Worm (Caenorhabditis elegans) whole organism, L4 larva: ENCODE results near the gene K11E4.1.

Experiments
- D1046.2 ChIP-seq: fragments of 200-800 bp; sonication (Bioruptor generic); IDR thresholded peaks from 2 replicates; pipeline ENCODE4 v1.3.6; 2022; ENCODE audit warnings: missing genetic modification characterization, missing compliant biosample characterization
- F26F4.8 ChIP-seq: fragments of 200-800 bp; sonication (Bioruptor generic); conservative IDR thresholded peaks from 2 replicates; pipeline ENCODE4 v1.3.6; 2022; ENCODE audit warnings: missing genetic modification characterization, missing compliant biosample characterization
- F44E2.7 ChIP-seq: fragments of 200-800 bp; sonication (Bioruptor generic); IDR thresholded peaks from 2 replicates; pipeline ENCODE4 v2.1.2; 2022; ENCODE audit warnings: missing genetic modification characterization, missing compliant biosample characterization
- F49E8.2 ChIP-seq: sonication (generic microtip); optimal IDR thresholded peaks from 2 replicates; lab custom pipeline; 2016; ENCODE audit warnings: missing compliant biosample characterization, mild to moderate bottlenecking, missing genetic modification characterization, borderline replicate concordance
- T20F7.1 ChIP-seq: fragments of 200-800 bp; sonication (Bioruptor generic); optimal IDR thresholded peaks from 2 replicates; lab custom pipeline; 2018; ENCODE audit warnings: mild to moderate bottlenecking, missing genetic modification characterization, missing compliant biosample characterization
- Y48G9A.11 ChIP-seq: fragments of 200-800 bp; sonication (Bioruptor generic); IDR thresholded peaks from 2 replicates; pipeline ENCODE4 v1.3.6; 2022; ENCODE audit warnings: missing genetic modification reagents, missing genetic modification characterization, missing compliant biosample characterization
- Y5F2A.4 ChIP-seq: fragments of 200-800 bp; sonication (Bioruptor generic); optimal IDR thresholded peaks from 2 replicates; lab custom pipeline; 2018; ENCODE audit warnings: mild to moderate bottlenecking, missing genetic modification characterization, missing compliant biosample characterization
- Y75B8A.6 ChIP-seq: fragments of 200-800 bp; sonication (Bioruptor generic); IDR thresholded peaks from 2 replicates; pipeline ENCODE4 v1.3.6; 2022; ENCODE audit warnings: missing genetic modification reagents, missing genetic modification characterization, missing compliant biosample characterization
- ZK337.2 ChIP-seq: fragments of 200-800 bp; sonication (Bioruptor generic); IDR thresholded peaks from 2 replicates; pipeline ENCODE4 v1.3.6; 2022; ENCODE audit warnings: missing genetic modification reagents, missing genetic modification characterization, missing compliant biosample characterization
- aha-1 ChIP-seq: fragments of 150-350 bp; peaks from one replicate; lab custom pipeline; 2014; ENCODE audit warnings: missing biosample characterization, missing genetic modification characterization
- aly-2 ChIP-seq: sonication (generic microtip); optimal IDR thresholded peaks from 2 replicates; lab custom pipeline; 2018; ENCODE audit warnings: missing biosample characterization, missing genetic modification characterization
- ama-1 ChIP-seq: fragments of 150-350 bp; optimal IDR thresholded peaks from 2 replicates; lab custom pipeline; 2014; ENCODE audit warnings: inconsistent platforms, mixed read lengths
- arid-1 ChIP-seq: fragments of 200-800 bp; sonication (Bioruptor generic); conservative IDR thresholded peaks from 2 replicates; pipeline ENCODE4 v1.3.6; 2022; ENCODE audit warnings: missing genetic modification reagents, missing genetic modification characterization, missing compliant biosample characterization
- ceh-20 ChIP-seq: fragments of 200-800 bp; sonication (Bioruptor generic); IDR thresholded peaks from 2 replicates; pipeline ENCODE4 v1.3.6; 2022; ENCODE audit warnings: missing genetic modification reagents, missing genetic modification characterization, missing compliant biosample characterization
- ceh-62 ChIP-seq: sonication (generic microtip); optimal IDR thresholded peaks from 2 replicates; lab custom pipeline; 2017; ENCODE audit warnings: missing biosample characterization, missing genetic modification characterization
- ceh-82 ChIP-seq: sonication (generic microtip); optimal IDR thresholded peaks from 2 replicates; lab custom pipeline; 2017; ENCODE audit warnings: missing biosample characterization, missing genetic modification characterization
- ces-1 ChIP-seq: fragments of 150-350 bp; sonication (generic microtip); optimal IDR thresholded peaks from 4 replicates; lab custom pipeline; 2014; ENCODE audit warnings: missing biosample characterization, missing genetic modification reagents, missing genetic modification characterization
- cey-2 ChIP-seq: sonication (generic microtip); optimal IDR thresholded peaks from 3 replicates; lab custom pipeline; 2017; ENCODE audit warnings: missing genetic modification characterization, mild to moderate bottlenecking, missing compliant biosample characterization, antibody characterized with exemption, borderline replicate concordance; ENCODE audit not compliant: insufficient read depth
- daf-12 ChIP-seq: fragments of 150-350 bp; optimal IDR thresholded peaks from 2 replicates; lab custom pipeline; 2014; ENCODE audit warnings: missing biosample characterization, missing genetic modification reagents, missing genetic modification characterization
- daf-16 ChIP-seq, 3 experiments: sonication (generic microtip); optimal IDR thresholded peaks; 2 replicates each; lab custom pipeline; 2016 to 2017; ENCODE audit warnings: missing genetic modification characterization in 3 of 3, missing genetic modification reagents in 3 of 3, mild to moderate bottlenecking in 2 of 3, missing compliant biosample characterization in 2 of 3, missing biosample characterization in 1 of 3, moderate library complexity in 1 of 3
- daf-8 ChIP-seq: fragments of 200-800 bp; sonication (Bioruptor generic); IDR thresholded peaks from 2 replicates; pipeline ENCODE4 v1.3.6; 2022; ENCODE audit warnings: missing genetic modification characterization, missing compliant biosample characterization
- dmd-8 ChIP-seq: fragments of 200-800 bp; sonication (Bioruptor generic); IDR thresholded peaks from 2 replicates; pipeline ENCODE4 v1.3.6; 2022; ENCODE audit warnings: missing genetic modification characterization, missing compliant biosample characterization
- dmd-9 ChIP-seq: fragments of 200-800 bp; sonication (Bioruptor generic); IDR thresholded peaks from 2 replicates; pipeline ENCODE4 v1.3.6; 2022; ENCODE audit warnings: missing genetic modification reagents, missing genetic modification characterization, missing compliant biosample characterization
- dpl-1 ChIP-seq: fragments of 150-350 bp; optimal IDR thresholded peaks from 2 replicates; lab custom pipeline; 2014; ENCODE audit warnings: missing biosample characterization, missing genetic modification reagents, missing genetic modification characterization
- dve-1 ChIP-seq: sonication (generic microtip); optimal IDR thresholded peaks from 2 replicates; lab custom pipeline; 2017; ENCODE audit warnings: antibody characterized with exemption, mild to moderate bottlenecking, missing genetic modification characterization, missing compliant biosample characterization; ENCODE audit not compliant: insufficient read depth
- gei-8 ChIP-seq: fragments of 200-800 bp; sonication (Bioruptor generic); optimal IDR thresholded peaks from 2 replicates; lab custom pipeline; 2018; ENCODE audit warnings: mild to moderate bottlenecking, missing genetic modification characterization, missing compliant biosample characterization
- hlh-11 ChIP-seq: fragments of 200-800 bp; sonication (Bioruptor generic); optimal IDR thresholded peaks from 2 replicates; lab custom pipeline; 2018; ENCODE audit warnings: mild to moderate bottlenecking, missing genetic modification characterization, missing compliant biosample characterization
- hlh-30 ChIP-seq: sonication (generic microtip); optimal IDR thresholded peaks from 2 replicates; lab custom pipeline; 2017; ENCODE audit warnings: antibody characterized with exemption, mild to moderate bottlenecking, missing genetic modification characterization, missing compliant biosample characterization; ENCODE audit not compliant: insufficient read depth
- jun-1 ChIP-seq: fragments of 150-350 bp; optimal IDR thresholded peaks from 2 replicates; lab custom pipeline; 2014; ENCODE audit warnings: missing biosample characterization, missing genetic modification reagents, missing genetic modification characterization
- lin-1 ChIP-seq: fragments of 200-800 bp; sonication (Bioruptor generic); IDR thresholded peaks from 2 replicates; pipeline ENCODE4 v1.3.6; 2022; ENCODE audit warnings: missing genetic modification reagents, missing genetic modification characterization, missing compliant biosample characterization
- lin-13 ChIP-seq: fragments of 150-350 bp; optimal IDR thresholded peaks from 2 replicates; lab custom pipeline; 2014; ENCODE audit warnings: missing biosample characterization, missing genetic modification reagents, missing genetic modification characterization
- lin-38 ChIP-seq: fragments of 200-800 bp; sonication (Bioruptor generic); IDR thresholded peaks from 2 replicates; pipeline ENCODE4 v1.3.6; 2022; ENCODE audit warnings: missing genetic modification reagents, missing genetic modification characterization, missing compliant biosample characterization
- lin-39 ChIP-seq: fragments of 150-350 bp; optimal IDR thresholded peaks from 2 replicates; lab custom pipeline; 2014; ENCODE audit warnings: missing biosample characterization, missing genetic modification reagents, missing genetic modification characterization
- madf-5 ChIP-seq, 2 experiments: fragments of 200-800 bp; sonication (Bioruptor generic); IDR thresholded peaks; 2 replicates each; pipeline ENCODE4 v1.3.6; 2022; ENCODE audit warnings: missing compliant biosample characterization in 2 of 2, missing genetic modification characterization in 2 of 2
- mdl-1 ChIP-seq, 2 experiments: fragments of 150-350 bp in 1 of 2; sonication (generic microtip) in 1 of 2; optimal IDR thresholded peaks; 2 replicates each; lab custom pipeline; 2014 to 2017; ENCODE audit warnings: missing biosample characterization in 2 of 2, missing genetic modification characterization in 2 of 2
- mxl-3 ChIP-seq: fragments of 200-800 bp; sonication (Bioruptor generic); optimal IDR thresholded peaks from 2 replicates; lab custom pipeline; 2018; ENCODE audit warnings: mild to moderate bottlenecking, missing genetic modification characterization, missing compliant biosample characterization
- nhr-237 ChIP-seq: sonication (generic microtip); optimal IDR thresholded peaks from 2 replicates; lab custom pipeline; 2017; ENCODE audit warnings: missing biosample characterization, missing genetic modification characterization
- nhr-28 ChIP-seq: fragments of 150-350 bp; optimal IDR thresholded peaks from 2 replicates; lab custom pipeline; 2014; ENCODE audit warnings: missing biosample characterization, missing genetic modification characterization
- nhr-41 ChIP-seq: fragments of 200-800 bp; sonication (Bioruptor generic); IDR thresholded peaks from 2 replicates; pipeline ENCODE4 v1.3.6; 2022; ENCODE audit warnings: missing genetic modification reagents, missing genetic modification characterization, missing compliant biosample characterization
- nhr-6 ChIP-seq: fragments of 150-350 bp; optimal IDR thresholded peaks from 2 replicates; lab custom pipeline; 2014; ENCODE audit warnings: missing biosample characterization, missing genetic modification characterization
- pha-4 ChIP-seq, 2 experiments: fragments of 150-350 bp in 1 of 2; fragments of 200-800 bp in 1 of 2; sonication (Bioruptor generic) in 1 of 2; IDR thresholded peaks in 1 of 2; optimal IDR thresholded peaks in 1 of 2; 2 replicates each; pipeline versions ENCODE4 v1.3.6 to Lab custom; 2014 to 2022; ENCODE audit warnings: missing genetic modification characterization in 2 of 2, missing genetic modification reagents in 2 of 2, missing biosample characterization in 1 of 2, missing compliant biosample characterization in 1 of 2
- pqm-1 ChIP-seq: sonication (generic microtip); optimal IDR thresholded peaks from 2 replicates; lab custom pipeline; 2017; ENCODE audit warnings: missing biosample characterization, missing genetic modification characterization
- spr-3 ChIP-seq: fragments of 200-800 bp; sonication (Bioruptor generic); optimal IDR thresholded peaks from 2 replicates; lab custom pipeline; 2018; ENCODE audit warnings: mild to moderate bottlenecking, missing genetic modification characterization, missing compliant biosample characterization
- unc-62 ChIP-seq, 3 experiments: fragments of 150-350 bp in 1 of 3; sonication (generic microtip); optimal IDR thresholded peaks in 2 of 3; peaks in 1 of 3; 1 replicate in 1 of 3; 2 replicates in 2 of 3; lab custom pipeline; 2014 to 2017; ENCODE audit warnings: missing biosample characterization in 3 of 3, missing genetic modification characterization in 3 of 3, missing genetic modification reagents in 3 of 3, missing genotype in 1 of 3
- vab-7 ChIP-seq: fragments of 200-800 bp; sonication (Bioruptor generic); IDR thresholded peaks from 2 replicates; pipeline ENCODE4 v1.3.6; 2022; ENCODE audit warnings: missing genetic modification reagents, missing genetic modification characterization, missing compliant biosample characterization
- zfp-2 ChIP-seq: sonication (generic microtip); optimal IDR thresholded peaks from 2 replicates; lab custom pipeline; 2016; ENCODE audit warnings: mild to moderate bottlenecking, missing genetic modification characterization, missing compliant biosample characterization
- zip-11 ChIP-seq: fragments of 200-800 bp; sonication (Bioruptor generic); IDR thresholded peaks from 2 replicates; pipeline ENCODE4 v1.3.6; 2022; ENCODE audit warnings: missing genetic modification characterization, missing compliant biosample characterization
- zip-2 ChIP-seq: fragments of 150-350 bp; optimal IDR thresholded peaks from 2 replicates; lab custom pipeline; 2014; ENCODE audit warnings: missing biosample characterization, missing genetic modification characterization

The K11E4.1 gene

DNA sequence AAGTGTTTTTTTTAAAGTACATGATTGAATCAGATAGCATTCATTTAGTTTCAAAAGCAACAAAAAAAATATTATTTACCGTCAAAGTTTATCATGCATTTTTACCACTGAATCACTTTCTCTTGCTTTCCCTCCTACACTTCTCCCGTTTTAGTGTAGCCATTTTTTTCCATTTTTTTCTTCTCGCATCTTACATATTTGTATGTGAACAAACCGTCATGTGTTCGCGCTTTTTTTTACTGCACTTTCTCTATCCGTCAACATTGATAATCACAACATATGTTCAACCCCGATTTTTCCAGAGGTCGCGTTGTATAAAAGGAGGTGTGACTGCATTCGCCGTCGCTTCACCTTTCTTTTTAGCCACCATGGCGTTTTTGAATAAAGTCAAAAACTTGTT is 37.1 kb upstream of the K11E4.1 start, which contains the start of gene gck-4:
Gene gck-4 (plus strand): TSS at position 301 of the 400 bp plus-strand sequence.
- TF ChIP-seq nhr-237 = no peak
- TF ChIP-seq ceh-20 (GFP tag; lab: Robert Waterston, UW) = no peak
- TF ChIP-seq nhr-28 = peak; percentile 55
- peak; percentile 16 for TF ChIP-seq aha-1 (tag; lab: Kevin White, UChicago)
- TF ChIP-seq dpl-1 = no peak
- peak; percentile 5 for TF ChIP-seq hlh-30 (tag; lab: Kevin White, UChicago)
- TF ChIP-seq dmd-8 (GFP tag; lab: Robert Waterston, UW) = no peak

DNA sequence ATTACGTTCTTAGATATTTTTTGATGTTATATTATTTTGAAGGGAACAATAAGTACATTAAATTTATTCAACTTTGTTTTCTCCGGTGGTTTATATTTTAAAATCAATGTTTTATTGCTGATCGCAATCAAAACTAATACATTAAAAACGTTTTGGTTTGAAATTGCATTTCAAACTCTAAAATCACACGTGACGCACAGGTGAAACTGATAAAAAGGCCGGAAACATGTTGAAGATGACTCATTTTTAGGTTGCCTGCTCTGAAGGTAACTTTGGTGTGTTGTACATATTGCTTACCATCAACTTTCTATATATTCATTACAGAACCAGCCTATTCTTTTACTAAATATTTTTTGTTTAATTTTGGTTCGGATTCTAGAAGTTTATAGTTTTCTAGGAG is 28.2 kb upstream of the K11E4.1 start:
- TF ChIP-seq ama-1 (no peak), lin-13 (no peak), ces-1 (GFP tag; lab: Kevin White, UChicago) (no peak), Y48G9A.11 (GFP tag; lab: Robert Waterston, UW) (no peak), F26F4.8 (no peak), arid-1 (GFP tag; lab: Robert Waterston, UW) (no peak), Y5F2A.4 (GFP tag; lab: Kevin White, UChicago) (no peak), D1046.2 (no peak), daf-16 (GFP tag; optimal IDR thresholded peaks at IDR 0.05; lab: Kevin White, UChicago) (no peak), daf-16 (tag; optimal IDR thresholded peaks at IDR 0.05; lab: Kevin White, UChicago) (peak; percentile 60), ceh-62 (tag; lab: Kevin White, UChicago) (no peak), nhr-28 (peak; percentile 29), hlh-30 (tag; lab: Kevin White, UChicago) (peak; percentile 44), cey-2 (tag; lab: Kevin White, UChicago) (no peak), vab-7 (GFP tag; lab: Robert Waterston, UW) (no peak), dve-1 (tag; lab: Kevin White, UChicago) (peak; percentile 73), ceh-82 (tag; lab: Kevin White, UChicago) (no peak), lin-39 (no peak), lin-1 (GFP tag; lab: Robert Waterston, UW) (no peak), nhr-6 (peak; percentile 46), aha-1 (tag; lab: Kevin White, UChicago) (no peak), zip-11 (GFP tag; lab: Robert Waterston, UW) (no peak), daf-8 (GFP tag; lab: Robert Waterston, UW) (no peak), zip-2 (tag; lab: Kevin White, UChicago) (no peak), dpl-1 (no peak), madf-5 (GFP tag; IDR thresholded peaks at IDR 0.05; lab: Robert Waterston, UW) (no peak), hlh-11 (tag; lab: Kevin White, UChicago) (peak; percentile 28), mxl-3 (GFP tag; lab: Kevin White, UChicago) (no peak), spr-3 (GFP tag; lab: Kevin White, UChicago) (no peak), mdl-1 (tag; optimal IDR thresholded peaks at IDR 0.05; lab: Kevin White, UChicago) (peak in 1 of 2 experiments; percentile 40), lin-38 (GFP tag; lab: Robert Waterston, UW) (no peak), F49E8.2 (tag; lab: Kevin White, UChicago) (no peak), unc-62 (GFP tag; optimal IDR thresholded peaks at IDR 0.05 in 1 of 2; lab: Kevin White, UChicago) (no peak), unc-62 (tag; optimal IDR thresholded peaks at IDR 0.05; lab: Kevin White, UChicago) (no peak), ZK337.2 (no peak), nhr-41 (GFP tag; lab: Robert Waterston, UW) (no peak), jun-1 (tag; lab: Kevin White, UChicago) (no peak), pha-4 (GFP tag; IDR thresholded peaks at IDR 0.05; lab: Robert Waterston, UW) (no peak), pha-4 (tag; optimal IDR thresholded peaks at IDR 0.05; lab: Kevin White, UChicago) (no peak), dmd-9 (GFP tag; lab: Robert Waterston, UW) (no peak), gei-8 (GFP tag; lab: Kevin White, UChicago) (no peak), F44E2.7 (no peak), T20F7.1 (GFP tag; lab: Kevin White, UChicago) (no peak), nhr-237 (no peak), Y75B8A.6 (GFP tag; lab: Robert Waterston, UW) (no peak), aly-2 (tag; lab: Kevin White, UChicago) (no peak), zfp-2 (tag; lab: Kevin White, UChicago) (no peak), pqm-1 (peak; percentile 58), daf-12 (tag; lab: Kevin White, UChicago) (no peak)
